Worm (Caenorhabditis elegans) whole organism, L2 larva: ENCODE results near the gene pqn-25.

Experiments used
- C34F6.9 ChIP-seq: fragments of 150-350 bp; optimal IDR thresholded peaks from 2 replicates; lab custom pipeline; 2014; ENCODE audit warnings: missing biosample characterization, missing genetic modification characterization
- F13H6.1 ChIP-seq: sonication (generic microtip); optimal IDR thresholded peaks from 2 replicates; lab custom pipeline; 2016; ENCODE audit warnings: missing genetic modification characterization, missing compliant biosample characterization
- Y55F3AM.14 ChIP-seq: fragments of 200-800 bp; sonication (Bioruptor generic); optimal IDR thresholded peaks from 2 replicates; lab custom pipeline; 2018; ENCODE audit warnings: mild to moderate bottlenecking, missing genetic modification characterization, missing compliant biosample characterization
- alr-1 ChIP-seq: fragments of 150-350 bp; optimal IDR thresholded peaks from 2 replicates; lab custom pipeline; 2014; ENCODE audit warnings: missing biosample characterization, missing genetic modification characterization
- aly-2 ChIP-seq: fragments of 150-350 bp; optimal IDR thresholded peaks from 2 replicates; lab custom pipeline; 2014; ENCODE audit warnings: missing biosample characterization, missing genetic modification characterization
- ama-1 ChIP-seq: fragments of 150-350 bp; optimal IDR thresholded peaks from 2 replicates; lab custom pipeline; 2018; ENCODE audit warnings: inconsistent platforms
- blmp-1 ChIP-seq: sonication (generic microtip); optimal IDR thresholded peaks from 2 replicates; lab custom pipeline; 2017; ENCODE audit warnings: missing genetic modification characterization, mild to moderate bottlenecking, missing compliant biosample characterization, antibody characterized with exemption, moderate library complexity; ENCODE audit not compliant: insufficient read depth
- ceh-16 ChIP-seq: fragments of 150-350 bp; optimal IDR thresholded peaks from 2 replicates; lab custom pipeline; 2014; ENCODE audit warnings: missing biosample characterization, missing genetic modification characterization
- ceh-82 ChIP-seq: fragments of 150-350 bp; optimal IDR thresholded peaks from 2 replicates; lab custom pipeline; 2014; ENCODE audit warnings: missing biosample characterization, missing genetic modification characterization
- crh-2 ChIP-seq: sonication (generic microtip); optimal IDR thresholded peaks from 2 replicates; lab custom pipeline; 2017; ENCODE audit warnings: missing biosample characterization, missing genetic modification characterization
- dmd-4 ChIP-seq: sonication (generic microtip); optimal IDR thresholded peaks from 2 replicates; lab custom pipeline; 2017; ENCODE audit warnings: missing biosample characterization, missing genetic modification characterization
- fos-1 ChIP-seq: fragments of 150-350 bp; optimal IDR thresholded peaks from 2 replicates; lab custom pipeline; 2014; ENCODE audit warnings: missing biosample characterization, missing genetic modification characterization
- gmeb-1 ChIP-seq: fragments of 150-350 bp; optimal IDR thresholded peaks from 2 replicates; lab custom pipeline; 2014; ENCODE audit warnings: missing biosample characterization, missing genetic modification characterization
- lin-39 ChIP-seq: fragments of 150-350 bp; optimal IDR thresholded peaks from 2 replicates; lab custom pipeline; 2014; ENCODE audit warnings: missing biosample characterization, missing genetic modification reagents, missing genetic modification characterization
- lsy-2 ChIP-seq, 2 experiments: fragments of 150-350 bp in 1 of 2; sonication (generic microtip) in 1 of 2; optimal IDR thresholded peaks; 2 replicates each; lab custom pipeline; 2014 to 2017; ENCODE audit warnings: missing biosample characterization in 2 of 2, missing genetic modification characterization in 2 of 2
- mab-5 ChIP-seq: fragments of 150-350 bp; optimal IDR thresholded peaks from 2 replicates; lab custom pipeline; 2014; ENCODE audit warnings: missing biosample characterization, missing genetic modification characterization
- mbf-1 ChIP-seq: sonication (generic microtip); optimal IDR thresholded peaks from 2 replicates; lab custom pipeline; 2017; ENCODE audit warnings: missing biosample characterization, missing genetic modification characterization
- nhr-10 ChIP-seq: sonication (generic microtip); optimal IDR thresholded peaks from 2 replicates; lab custom pipeline; 2017; ENCODE audit warnings: missing biosample characterization, missing genetic modification characterization
- nhr-12 ChIP-seq: fragments of 150-350 bp; optimal IDR thresholded peaks from 2 replicates; lab custom pipeline; 2014; ENCODE audit warnings: missing biosample characterization, missing genetic modification characterization
- nhr-129 ChIP-seq: fragments of 150-350 bp; optimal IDR thresholded peaks from 2 replicates; lab custom pipeline; 2014; ENCODE audit warnings: missing biosample characterization, missing genetic modification characterization
- nhr-21 ChIP-seq: fragments of 150-350 bp; optimal IDR thresholded peaks from 2 replicates; lab custom pipeline; 2014; ENCODE audit warnings: missing biosample characterization, missing genetic modification characterization
- nhr-237 ChIP-seq: fragments of 150-350 bp; optimal IDR thresholded peaks from 2 replicates; lab custom pipeline; 2014; ENCODE audit warnings: missing biosample characterization, missing genetic modification characterization
- nhr-25 ChIP-seq: fragments of 150-350 bp; sonication (generic microtip); optimal IDR thresholded peaks from 3 replicates; lab custom pipeline; 2014; ENCODE audit warnings: missing biosample characterization, missing genetic modification characterization
- nhr-6 ChIP-seq: fragments of 150-350 bp; optimal IDR thresholded peaks from 2 replicates; lab custom pipeline; 2014; ENCODE audit warnings: missing biosample characterization, missing genetic modification characterization
- sem-4 ChIP-seq: fragments of 150-350 bp; optimal IDR thresholded peaks from 2 replicates; lab custom pipeline; 2014; ENCODE audit warnings: missing biosample characterization, missing genetic modification reagents, missing genetic modification characterization
- skn-1 ChIP-seq: sonication (generic microtip); optimal IDR thresholded peaks from 2 replicates; lab custom pipeline; 2017; ENCODE audit warnings: missing biosample characterization, missing genetic modification characterization
- sma-3 ChIP-seq: sonication (generic microtip); optimal IDR thresholded peaks from 2 replicates; lab custom pipeline; 2016; ENCODE audit warnings: missing genetic modification reagents, missing genetic modification characterization, missing compliant biosample characterization
- sma-9 ChIP-seq, 2 experiments: fragments of 150-350 bp in 1 of 2; sonication (generic microtip) in 1 of 2; optimal IDR thresholded peaks; 2 replicates each; lab custom pipeline; 2014 to 2016; ENCODE audit warnings: missing genetic modification characterization in 2 of 2, mild to moderate bottlenecking in 1 of 2, missing biosample characterization in 1 of 2, missing compliant biosample characterization in 1 of 2, missing genetic modification reagents in 1 of 2, moderate library complexity in 1 of 2
- unc-39 ChIP-seq: fragments of 150-350 bp; optimal IDR thresholded peaks from 2 replicates; lab custom pipeline; 2014; ENCODE audit warnings: missing biosample characterization, missing genetic modification characterization
- unc-55 ChIP-seq: fragments of 150-350 bp; sonication (generic microtip); optimal IDR thresholded peaks from 3 replicates; lab custom pipeline; 2014; ENCODE audit warnings: missing biosample characterization, missing genetic modification reagents, missing genetic modification characterization
- unc-62 ChIP-seq: fragments of 150-350 bp; optimal IDR thresholded peaks from 2 replicates; lab custom pipeline; 2014; ENCODE audit warnings: missing biosample characterization, missing genetic modification reagents, missing genetic modification characterization
- zag-1 ChIP-seq: fragments of 150-350 bp; optimal IDR thresholded peaks from 2 replicates; lab custom pipeline; 2014; ENCODE audit warnings: missing biosample characterization, missing genetic modification characterization
- ztf-1 ChIP-seq: fragments of 200-800 bp; sonication (Bioruptor generic); conservative IDR thresholded peaks from 2 replicates; pipeline ENCODE4 v1.3.6; 2022; ENCODE audit warnings: missing genetic modification characterization, missing compliant biosample characterization
- ztf-4 ChIP-seq: fragments of 150-350 bp; optimal IDR thresholded peaks from 2 replicates; lab custom pipeline; 2014; ENCODE audit warnings: missing biosample characterization, missing genetic modification characterization

The pqn-25 gene

ce11 chrIII:5517423-5517822 lies 5.0 kb upstream of the pqn-25 start, which contains the start of gene nekl-4:
Gene nekl-4 (minus strand): TSS chrIII:5517523.
- TF ChIP-seq zag-1 (tag; lab: Kevin White, UChicago) = no peak

ce11 chrIII:5508669-5509068 lies 3.7 kb downstream of the pqn-25 start, which contains the start of gene D1044.7:
Gene D1044.7 (minus strand): TSS chrIII:5508769.
- TF ChIP-seq nhr-129 = no peak
- TF ChIP-seq crh-2 (tag; lab: Kevin White, UChicago) = no peak
- TF ChIP-seq nhr-12 (tag; lab: Kevin White, UChicago) = no peak
- no peak for TF ChIP-seq nhr-6 (tag; lab: Kevin White, UChicago)
- TF ChIP-seq F13H6.1 (tag; lab: Kevin White, UChicago) = no peak
- TF ChIP-seq aly-2 (tag; lab: Kevin White, UChicago) = no peak
- no peak for TF ChIP-seq ama-1 (lab: Kevin White, UChicago)
- TF ChIP-seq mbf-1 (tag; lab: Kevin White, UChicago) = no peak
- TF ChIP-seq ceh-82 = no peak
- TF ChIP-seq sem-4 = no peak
- TF ChIP-seq unc-39 (tag; lab: Kevin White, UChicago) = no peak
- TF ChIP-seq lsy-2 (tag; optimal IDR thresholded peaks at IDR 0.05; lab: Kevin White, UChicago) = no peak
- TF ChIP-seq zag-1 (tag; lab: Kevin White, UChicago) = no peak
- TF ChIP-seq unc-62 = no peak
- no peak for TF ChIP-seq alr-1
- no peak for TF ChIP-seq sma-3 (GFP tag; lab: Kevin White, UChicago)

- no peak for TF ChIP-seq C34F6.9 (tag; lab: Kevin White, UChicago)
- TF ChIP-seq nhr-12 (tag; lab: Kevin White, UChicago) = no peak
- no peak for TF ChIP-seq sem-4
- no peak for TF ChIP-seq mab-5 (tag; lab: Kevin White, UChicago)
- TF ChIP-seq Y55F3AM.14 (GFP tag; lab: Kevin White, UChicago) = no peak
- TF ChIP-seq, all 48 proteins: peak for 0
These were observed 5.5 kb downstream of the pqn-25 start for ce11 chrIII:5506936-5507335.

- TF ChIP-seq dmd-4 (tag; lab: Kevin White, UChicago) = no peak
- TF ChIP-seq ztf-1 (GFP tag; lab: Robert Waterston, UW) = no peak
- TF ChIP-seq sma-9 (GFP tag; optimal IDR thresholded peaks at IDR 0.05; lab: Kevin White, UChicago) = no peak
- no peak for TF ChIP-seq sma-9 (tag; optimal IDR thresholded peaks at IDR 0.05; lab: Kevin White, UChicago)
- no peak for TF ChIP-seq mab-5 (tag; lab: Kevin White, UChicago)
- TF ChIP-seq nhr-21 (tag; lab: Kevin White, UChicago) = peak; percentile 62
- no peak for TF ChIP-seq ztf-4
- no peak for TF ChIP-seq unc-39 (tag; lab: Kevin White, UChicago)
- TF ChIP-seq nhr-237 = no peak
- TF ChIP-seq crh-2 (tag; lab: Kevin White, UChicago) = peak; percentile 65
- no peak for TF ChIP-seq nhr-10 (tag; lab: Kevin White, UChicago)
- no peak for TF ChIP-seq lin-39 (tag; lab: Kevin White, UChicago)
- TF ChIP-seq sem-4 = no peak
- no peak for TF ChIP-seq ama-1 (lab: Kevin White, UChicago)
- TF ChIP-seq nhr-129 = no peak
- peak; percentile 41 for TF ChIP-seq gmeb-1
- no peak for TF ChIP-seq skn-1 (tag; lab: Kevin White, UChicago)
- TF ChIP-seq sma-3 (GFP tag; lab: Kevin White, UChicago) = peak; percentile 39
- TF ChIP-seq fos-1 (tag; lab: Kevin White, UChicago) = peak; percentile 5
- TF ChIP-seq nhr-25 = peak; percentile 62
- TF ChIP-seq ceh-16 = no peak
- no peak for TF ChIP-seq alr-1
- no peak for TF ChIP-seq F13H6.1 (tag; lab: Kevin White, UChicago)
- TF ChIP-seq blmp-1 = no peak
- TF ChIP-seq unc-55 = no peak
These were observed 6.3 kb downstream of the pqn-25 start for ce11 chrIII:5506023-5506597.

ce11 chrIII:5505474-5506022 lies 6.9 kb downstream of the pqn-25 start:
- no peak for TF ChIP-seq unc-55
- TF ChIP-seq ama-1 (lab: Kevin White, UChicago) = peak; percentile 43
